Worm (Caenorhabditis elegans): ENCODE results near the gene K12D12.5.

- no peak for TF ChIP-seq nhr-25 (tag; optimal IDR thresholded peaks at IDR 0.05; ENCODE audit: borderline replicate concordance, insufficient read depth)
- no peak for TF ChIP-seq ZK546.5 (tag; optimal IDR thresholded peaks at IDR 0.05)
- no peak for TF ChIP-seq nhr-28 (tag; optimal IDR thresholded peaks at IDR 0.05)
- TF ChIP-seq R02D3.7 (tag; optimal IDR thresholded peaks at IDR 0.05): no peak
- no peak for TF ChIP-seq ceh-82 (tag; optimal IDR thresholded peaks at IDR 0.05)
- TF ChIP-seq pha-4 (GFP tag; IDR thresholded peaks at IDR 0.05): no peak
- TF ChIP-seq pha-4 (tag; optimal IDR thresholded peaks at IDR 0.05): no peak
- no peak for TF ChIP-seq pqm-1 (tag; optimal IDR thresholded peaks at IDR 0.05)
- no peak for TF ChIP-seq mes-2 (tag; optimal IDR thresholded peaks at IDR 0.05; ENCODE audit: poor library complexity, severe bottlenecking)
- no peak for TF ChIP-seq unc-130 (GFP tag; optimal IDR thresholded peaks at IDR 0.05)
- no peak for TF ChIP-seq Y5F2A.4 (GFP tag; optimal IDR thresholded peaks at IDR 0.05)
- no peak for TF ChIP-seq nhr-10 (tag; optimal IDR thresholded peaks at IDR 0.05)
- no peak for TF ChIP-seq jun-1 (tag; optimal IDR thresholded peaks at IDR 0.05)
Measured at ce11 chrII:11811241-11811640, 49.6 kb upstream of the K12D12.5 start.
